Fruit fly (Drosophila melanogaster) whole organism, adult: Measurements from ENCODE around the gene CG13083.

ENCODE experiments used
- CG11617 ChIP-seq: fragments of 200-800 bp; sonication (Bioruptor generic); optimal IDR thresholded peaks from 2 replicates; lab custom pipeline; 2017; ENCODE audit warnings: mild to moderate bottlenecking, missing biosample characterization, missing genetic modification reagents, missing genetic modification characterization
- CG12768 ChIP-seq: fragments of 200-800 bp; sonication (Bioruptor generic); optimal IDR thresholded peaks from 2 replicates; lab custom pipeline; 2017; ENCODE audit warnings: missing biosample characterization, missing genetic modification characterization, mild to moderate bottlenecking, moderate library complexity, missing genetic modification reagents
- CG33017 ChIP-seq: fragments of 200-800 bp; sonication (Bioruptor generic); optimal IDR thresholded peaks from 2 replicates; lab custom pipeline; 2018; ENCODE audit warnings: missing biosample characterization, mild to moderate bottlenecking, missing genetic modification characterization, moderate library complexity
- CG7101 ChIP-seq: fragments of 200-800 bp; sonication (Bioruptor generic); optimal IDR thresholded peaks from 2 replicates; lab custom pipeline; 2018; ENCODE audit warnings: missing biosample characterization, mild to moderate bottlenecking, missing genetic modification characterization, moderate library complexity
- Clk ChIP-seq: fragments of 200-800 bp; sonication (Bioruptor generic); optimal IDR thresholded peaks from 2 replicates; lab custom pipeline; 2017; ENCODE audit warnings: missing biosample characterization, missing genetic modification characterization
- Hr96 ChIP-seq: fragments of 200-800 bp; sonication (Bioruptor generic); optimal IDR thresholded peaks from 2 replicates; lab custom pipeline; 2016; ENCODE audit warnings: missing biosample characterization, missing genetic modification characterization
- Mnt ChIP-seq: fragments of 200-800 bp; sonication (Bioruptor generic); optimal IDR thresholded peaks from 2 replicates; lab custom pipeline; 2016; ENCODE audit warnings: missing biosample characterization, mild to moderate bottlenecking, missing genetic modification characterization
- bab1 ChIP-seq: fragments of 200-800 bp; sonication (Bioruptor generic); optimal IDR thresholded peaks from 3 replicates; lab custom pipeline; 2019; ENCODE audit warnings: missing biosample characterization, mild to moderate bottlenecking, missing genetic modification characterization, moderate library complexity
- kay ChIP-seq: fragments of 200-800 bp; sonication (Bioruptor generic); peaks from one replicate; lab custom pipeline; 2016; ENCODE audit warnings: missing biosample characterization, missing genetic modification characterization, borderline replicate concordance
- tj ChIP-seq: fragments of 200-800 bp; sonication (Bioruptor generic); optimal IDR thresholded peaks from 3 replicates; lab custom pipeline; 2017; ENCODE audit warnings: missing biosample characterization, mild to moderate bottlenecking, missing genetic modification characterization, moderate library complexity
- toe ChIP-seq: fragments of 200-800 bp; sonication (Bioruptor generic); optimal IDR thresholded peaks from 2 replicates; lab custom pipeline; 2016; ENCODE audit warnings: missing biosample characterization, missing genetic modification characterization

dm6 chr2L:19508361-19508918 is 21.1 kb downstream of the CG13083 start, which contains the start of gene cyst:
- TF ChIP-seq tj (GFP tag; lab: Kevin White, UChicago) (peak; percentile 52), kay (GFP tag; lab: Kevin White, UChicago) (no peak), CG11617 (GFP tag; lab: Kevin White, UChicago) (peak; percentile 10), CG12768 (GFP tag; lab: Kevin White, UChicago) (no peak), CG7101 (tag; lab: Kevin White, UChicago) (peak; percentile 53), toe (peak; percentile 42), bab1 (peak; percentile 44), Hr96 (peak; percentile 61), Mnt (peak; percentile 60), Clk (no peak), CG33017 (tag; lab: Kevin White, UChicago) (peak; percentile 3)
